Worm (Caenorhabditis elegans): Measurements from ENCODE around the gene srh-8.

srh-8 gene

ce11 chrV:4004577-4004976 is 742 bp upstream of the srh-8 start:
- TF ChIP-seq lin-35 (GFP tag; optimal IDR thresholded peaks at IDR 0.05) (no peak), blmp-1 (tag; optimal IDR thresholded peaks at IDR 0.05) (peak; percentile 63)

ce11 chrV:4007927-4008326 is 2.6 kb downstream of the srh-8 start, which contains the start of gene srh-7:
TSS of gene srh-7 (plus strand) at chrV:4008227.
- TF ChIP-seq F16B12.6 (tag; optimal IDR thresholded peaks at IDR 0.05) (no peak), unc-130 (tag; optimal IDR thresholded peaks at IDR 0.05) (no peak), pax-3 (tag; optimal IDR thresholded peaks at IDR 0.05) (no peak), dsc-1 (tag; optimal IDR thresholded peaks at IDR 0.05) (no peak), nhr-84 (tag; optimal IDR thresholded peaks at IDR 0.05) (no peak), ceh-88 (GFP tag; IDR thresholded peaks at IDR 0.05) (no peak), sox-4 (tag; optimal IDR thresholded peaks at IDR 0.05) (no peak)

ce11 chrV:4010170-4010569 is 4.9 kb downstream of the srh-8 start, which contains the start of gene srh-4:
TSS of gene srh-4 (plus strand) at chrV:4010470.
- TF ChIP-seq xbp-1 (tag; optimal IDR thresholded peaks at IDR 0.05), result no peak
- TF ChIP-seq ama-1 (optimal IDR thresholded peaks at IDR 0.05), result no peak
- no peak for TF ChIP-seq unc-30 (tag; optimal IDR thresholded peaks at IDR 0.05)
- no peak for TF ChIP-seq dpl-1 (GFP tag; optimal IDR thresholded peaks at IDR 0.05)
- no peak for TF ChIP-seq C16A3.4 (tag; optimal IDR thresholded peaks at IDR 0.05)
- no peak for TF ChIP-seq mef-2 (tag; optimal IDR thresholded peaks at IDR 0.05)
- TF ChIP-seq dsc-1 (tag; optimal IDR thresholded peaks at IDR 0.05), result no peak
- no peak for TF ChIP-seq lin-15B (tag; optimal IDR thresholded peaks at IDR 0.05)
- TF ChIP-seq fkh-8 (tag; optimal IDR thresholded peaks at IDR 0.05), result no peak
- TF ChIP-seq hpl-2 (GFP tag; optimal IDR thresholded peaks at IDR 0.05), result no peak
- TF ChIP-seq rnt-1 (tag; optimal IDR thresholded peaks at IDR 0.05), result no peak
- TF ChIP-seq blmp-1 (tag; optimal IDR thresholded peaks at IDR 0.05), result no peak
- no peak for TF ChIP-seq snu-23 (GFP tag; optimal IDR thresholded peaks at IDR 0.05)
- TF ChIP-seq pax-3 (tag; optimal IDR thresholded peaks at IDR 0.05), result no peak
- TF ChIP-seq nhr-237 (tag; optimal IDR thresholded peaks at IDR 0.05), result no peak
- no peak for TF ChIP-seq sup-37 (GFP tag; optimal IDR thresholded peaks at IDR 0.05)
- TF ChIP-seq ceh-8 (GFP tag; optimal IDR thresholded peaks at IDR 0.05), result no peak
- no peak for TF ChIP-seq unc-86 (tag; optimal IDR thresholded peaks at IDR 0.05)
- TF ChIP-seq nhr-71 (tag; optimal IDR thresholded peaks at IDR 0.05), result no peak

- no peak for TF ChIP-seq ceh-90 (tag; optimal IDR thresholded peaks at IDR 0.05)
- no peak for TF ChIP-seq lir-3 (tag; optimal IDR thresholded peaks at IDR 0.05; ENCODE audit: poor library complexity)
These were observed 11.5 kb downstream of the srh-8 start, which contains the start of gene srw-89 for ce11 chrV:4016780-4017179. TSS of gene srw-89 (plus strand) at chrV:4017080.

ce11 chrV:4018591-4018990 is 13.3 kb downstream of the srh-8 start:
- TF ChIP-seq lin-35 (GFP tag; optimal IDR thresholded peaks at IDR 0.05), result no peak
- no peak for TF ChIP-seq efl-1 (optimal IDR thresholded peaks at IDR 0.05)
- TF ChIP-seq efl-1 (GFP tag; optimal IDR thresholded peaks at IDR 0.05 in 1 of 2), result peak in 1 of 2 experiments; percentile 62

ce11 chrV:4019188-4019587 is 13.9 kb downstream of the srh-8 start, which contains the start of gene K09D9.3:
TSS of gene K09D9.3 (plus strand) at chrV:4019488.
- TF ChIP-seq isw-1 (GFP tag; IDR thresholded peaks at IDR 0.05) (no peak), nhr-28 (tag; optimal IDR thresholded peaks at IDR 0.05) (no peak), egl-27 (tag; optimal IDR thresholded peaks at IDR 0.05) (no peak), C34B4.2 (tag; optimal IDR thresholded peaks at IDR 0.05) (no peak), dpl-1 (GFP tag; optimal IDR thresholded peaks at IDR 0.05) (no peak), lin-13 (GFP tag; optimal IDR thresholded peaks at IDR 0.05) (no peak), unc-86 (tag; optimal IDR thresholded peaks at IDR 0.05) (no peak), lsy-2 (tag; optimal IDR thresholded peaks at IDR 0.05) (no peak), nhr-76 (tag; optimal IDR thresholded peaks at IDR 0.05) (no peak), dsc-1 (tag; optimal IDR thresholded peaks at IDR 0.05) (no peak), mab-9 (GFP tag; IDR thresholded peaks at IDR 0.05) (no peak), alr-1 (tag; optimal IDR thresholded peaks at IDR 0.05; ENCODE audit: borderline replicate concordance) (no peak), unc-62 (GFP tag; optimal IDR thresholded peaks at IDR 0.05) (no peak), elt-3 (tag; optimal IDR thresholded peaks at IDR 0.05) (no peak)

All from whole organism, L1 larva.